Fruit fly (Drosophila melanogaster) whole organism, adult: Measurements from ENCODE around the gene CG31957.

ENCODE experiments used
- CG1620 ChIP-seq: fragments of 200-800 bp; sonication (Bioruptor generic); optimal IDR thresholded peaks from 2 replicates; lab custom pipeline; 2016; ENCODE audit warnings: missing biosample characterization, missing genetic modification characterization
- CG33017 ChIP-seq: fragments of 200-800 bp; sonication (Bioruptor generic); optimal IDR thresholded peaks from 2 replicates; lab custom pipeline; 2018; ENCODE audit warnings: missing biosample characterization, mild to moderate bottlenecking, missing genetic modification characterization, moderate library complexity
- Clk ChIP-seq: fragments of 200-800 bp; sonication (Bioruptor generic); optimal IDR thresholded peaks from 2 replicates; lab custom pipeline; 2017; ENCODE audit warnings: missing biosample characterization, missing genetic modification characterization
- Hr96 ChIP-seq: fragments of 200-800 bp; sonication (Bioruptor generic); optimal IDR thresholded peaks from 2 replicates; lab custom pipeline; 2016; ENCODE audit warnings: missing biosample characterization, missing genetic modification characterization
- bab1 ChIP-seq: fragments of 200-800 bp; sonication (Bioruptor generic); optimal IDR thresholded peaks from 3 replicates; lab custom pipeline; 2019; ENCODE audit warnings: missing biosample characterization, mild to moderate bottlenecking, missing genetic modification characterization, moderate library complexity
- cnc ChIP-seq, 2 experiments: fragments of >200 bp; optimal IDR thresholded peaks; 2 replicates each; lab custom pipeline; 2017
- kay ChIP-seq: fragments of 200-800 bp; sonication (Bioruptor generic); peaks from one replicate; lab custom pipeline; 2016; ENCODE audit warnings: missing biosample characterization, missing genetic modification characterization, borderline replicate concordance
- pad ChIP-seq: fragments of 200-800 bp; sonication (Bioruptor generic); optimal IDR thresholded peaks from 3 replicates; lab custom pipeline; 2017; ENCODE audit warnings: missing biosample characterization, missing genetic modification characterization, mild to moderate bottlenecking, moderate library complexity, missing genetic modification reagents

DNA sequence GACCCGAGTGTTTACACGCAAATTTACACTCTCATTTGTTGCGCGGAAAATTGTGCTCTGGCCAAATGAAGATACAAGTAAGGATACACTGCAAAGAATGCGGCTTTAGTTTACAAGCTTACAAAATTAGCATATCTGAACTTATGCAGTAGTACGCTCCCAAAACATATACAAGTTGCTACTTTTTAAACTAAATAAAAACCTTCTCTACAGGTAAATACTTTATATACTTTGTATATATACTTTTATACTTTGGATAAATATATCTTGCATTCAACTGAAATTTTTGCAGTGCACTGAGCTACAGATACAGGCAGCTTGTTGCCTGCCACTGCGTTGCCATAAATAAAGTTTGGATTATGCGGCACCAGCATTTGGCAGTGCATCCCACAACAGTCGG is 24.4 kb downstream of the CG31957 start:
- TF ChIP-seq bab1 (GFP tag; lab: Kevin White, UChicago) (no peak), kay (GFP tag; lab: Kevin White, UChicago) (no peak), CG33017 (tag; lab: Kevin White, UChicago) (no peak), Clk (GFP tag; lab: Kevin White, UChicago) (no peak), Hr96 (GFP tag; lab: Kevin White, UChicago) (no peak), cnc (optimal IDR thresholded peaks at IDR 0.05; lab: Kevin White, UChicago) (no peak), CG1620 (GFP tag; lab: Kevin White, UChicago) (no peak), pad (GFP tag; lab: Kevin White, UChicago) (no peak)
